Worm (Caenorhabditis elegans) whole organism, late embryonic: ENCODE measurements around the gene F52G3.5.

ENCODE experiments used
- C38D4.7 ChIP-seq: fragments of 200-800 bp; sonication (Bioruptor generic); optimal IDR thresholded peaks from 2 replicates; lab custom pipeline; 2018; ENCODE audit warnings: mild to moderate bottlenecking, missing genetic modification characterization, moderate library complexity, missing compliant biosample characterization
- F13H6.1 ChIP-seq: sonication (generic microtip); optimal IDR thresholded peaks from 2 replicates; lab custom pipeline; 2016; ENCODE audit warnings: missing genetic modification characterization, missing compliant biosample characterization
- T23F11.4 ChIP-seq: fragments of 200-800 bp; sonication (Bioruptor generic); optimal IDR thresholded peaks from 2 replicates; lab custom pipeline; 2018; ENCODE audit warnings: mild to moderate bottlenecking, missing genetic modification characterization, missing compliant biosample characterization
- Y22D7AL.16 ChIP-seq: sonication (generic microtip); optimal IDR thresholded peaks from 2 replicates; lab custom pipeline; 2016; ENCODE audit warnings: missing genetic modification characterization, missing compliant biosample characterization
- ama-1 ChIP-seq: fragments of 150-350 bp; optimal IDR thresholded peaks from 2 replicates; lab custom pipeline; 2014
- ceh-14 ChIP-seq: sonication (generic microtip); optimal IDR thresholded peaks from 2 replicates; lab custom pipeline; 2016; ENCODE audit warnings: missing genotype, missing genetic modification characterization, missing compliant biosample characterization
- ceh-18 ChIP-seq: sonication (generic microtip); optimal IDR thresholded peaks from 2 replicates; lab custom pipeline; 2016; ENCODE audit warnings: missing genetic modification characterization, missing compliant biosample characterization
- ceh-22 ChIP-seq: sonication (generic microtip); optimal IDR thresholded peaks from 2 replicates; lab custom pipeline; 2017; ENCODE audit warnings: missing biosample characterization, missing genetic modification characterization
- ceh-30 ChIP-seq: fragments of 150-350 bp; optimal IDR thresholded peaks from 2 replicates; lab custom pipeline; 2014; ENCODE audit warnings: missing biosample characterization, missing genetic modification characterization
- ceh-31 ChIP-seq: sonication (generic microtip); optimal IDR thresholded peaks from 2 replicates; lab custom pipeline; 2016; ENCODE audit warnings: missing genetic modification characterization, missing compliant biosample characterization
- ceh-6 ChIP-seq: fragments of 200-800 bp; sonication (Bioruptor generic); optimal IDR thresholded peaks from 2 replicates; lab custom pipeline; 2018; ENCODE audit warnings: mild to moderate bottlenecking, missing genetic modification characterization, missing compliant biosample characterization
- ceh-9 ChIP-seq: sonication (generic microtip); optimal IDR thresholded peaks from 2 replicates; lab custom pipeline; 2016; ENCODE audit warnings: mild to moderate bottlenecking, missing genetic modification characterization, inconsistent platforms, missing compliant biosample characterization
- che-1 ChIP-seq: sonication (generic microtip); optimal IDR thresholded peaks from 2 replicates; lab custom pipeline; 2016; ENCODE audit warnings: mild to moderate bottlenecking, missing genetic modification characterization, missing compliant biosample characterization
- elt-2 ChIP-seq: sonication (generic microtip); optimal IDR thresholded peaks from 2 replicates; lab custom pipeline; 2016; ENCODE audit warnings: missing genetic modification reagents, missing genetic modification characterization, missing compliant biosample characterization
- elt-4 ChIP-seq: sonication (generic microtip); optimal IDR thresholded peaks from 2 replicates; lab custom pipeline; 2016; ENCODE audit warnings: missing genetic modification characterization, missing compliant biosample characterization
- eyg-1 ChIP-seq: sonication (generic microtip); optimal IDR thresholded peaks from 2 replicates; lab custom pipeline; 2016; ENCODE audit warnings: missing genotype, missing genetic modification characterization, missing compliant biosample characterization
- fkh-10 ChIP-seq: fragments of 150-350 bp; optimal IDR thresholded peaks from 2 replicates; lab custom pipeline; 2014; ENCODE audit warnings: missing biosample characterization, missing genetic modification reagents, missing genetic modification characterization
- gmeb-2 ChIP-seq: sonication (generic microtip); optimal IDR thresholded peaks from 2 replicates; lab custom pipeline; 2016; ENCODE audit warnings: missing genetic modification characterization, inconsistent platforms, missing compliant biosample characterization
- hlh-15 ChIP-seq: sonication (generic microtip); optimal IDR thresholded peaks from 2 replicates; lab custom pipeline; 2016; ENCODE audit warnings: missing genetic modification characterization, missing compliant biosample characterization
- hlh-30 ChIP-seq: sonication (generic microtip); optimal IDR thresholded peaks from 2 replicates; lab custom pipeline; 2017; ENCODE audit warnings: antibody characterized with exemption, missing genetic modification characterization, missing compliant biosample characterization; ENCODE audit not compliant: insufficient read depth
- lim-6 ChIP-seq: sonication (generic microtip); optimal IDR thresholded peaks from 2 replicates; lab custom pipeline; 2016; ENCODE audit warnings: missing genetic modification characterization, missing compliant biosample characterization
- lin-11 ChIP-seq: fragments of 200-800 bp; sonication (Bioruptor generic); optimal IDR thresholded peaks from 2 replicates; lab custom pipeline; 2018; ENCODE audit warnings: mild to moderate bottlenecking, missing genetic modification characterization, missing compliant biosample characterization
- madf-2 ChIP-seq: sonication (generic microtip); optimal IDR thresholded peaks from 2 replicates; lab custom pipeline; 2017; ENCODE audit warnings: missing genetic modification characterization, missing compliant biosample characterization
- mec-3 ChIP-seq: sonication (generic microtip); optimal IDR thresholded peaks from 2 replicates; lab custom pipeline; 2016; ENCODE audit warnings: borderline replicate concordance, missing genetic modification characterization, missing compliant biosample characterization
- nfya-1 ChIP-seq: sonication (generic microtip); optimal IDR thresholded peaks from 2 replicates; lab custom pipeline; 2017; ENCODE audit warnings: missing genetic modification characterization, mild to moderate bottlenecking, missing compliant biosample characterization, antibody characterized with exemption, moderate library complexity
- nhr-232 ChIP-seq: sonication (generic microtip); optimal IDR thresholded peaks from 2 replicates; lab custom pipeline; 2016; ENCODE audit warnings: missing genetic modification characterization, missing compliant biosample characterization
- odd-2 ChIP-seq: sonication (generic microtip); optimal IDR thresholded peaks from 2 replicates; lab custom pipeline; 2017; ENCODE audit warnings: antibody characterized with exemption, mild to moderate bottlenecking, missing genetic modification characterization, missing compliant biosample characterization
- pax-1 ChIP-seq: fragments of 150-350 bp; optimal IDR thresholded peaks from 2 replicates; lab custom pipeline; 2014; ENCODE audit warnings: missing biosample characterization, missing genetic modification characterization
- pha-2 ChIP-seq: sonication (generic microtip); optimal IDR thresholded peaks from 2 replicates; lab custom pipeline; 2017; ENCODE audit warnings: mild to moderate bottlenecking, missing genetic modification characterization, missing compliant biosample characterization
- pqm-1 ChIP-seq: sonication (generic microtip); optimal IDR thresholded peaks from 2 replicates; lab custom pipeline; 2016; ENCODE audit warnings: missing genetic modification characterization, missing compliant biosample characterization
- pros-1 ChIP-seq: fragments of 150-350 bp; optimal IDR thresholded peaks from 2 replicates; lab custom pipeline; 2014; ENCODE audit warnings: missing biosample characterization, missing genetic modification reagents, missing genetic modification characterization
- ref-2 ChIP-seq: sonication (generic microtip); optimal IDR thresholded peaks from 2 replicates; lab custom pipeline; 2016; ENCODE audit warnings: missing genetic modification characterization, missing compliant biosample characterization
- sox-2 ChIP-seq: fragments of 200-800 bp; sonication (Bioruptor generic); IDR thresholded peaks from 2 replicates; pipeline ENCODE4 v1.3.6; 2022; ENCODE audit warnings: missing genetic modification reagents, missing genetic modification characterization, missing compliant biosample characterization
- sox-4 ChIP-seq: sonication (generic microtip); optimal IDR thresholded peaks from 2 replicates; lab custom pipeline; 2017; ENCODE audit warnings: mild to moderate bottlenecking, missing genetic modification characterization, inconsistent platforms, missing compliant biosample characterization
- tbx-2 ChIP-seq: sonication (generic microtip); optimal IDR thresholded peaks from 2 replicates; lab custom pipeline; 2016; ENCODE audit warnings: missing genetic modification characterization, missing compliant biosample characterization
- tbx-7 ChIP-seq: sonication (generic microtip); optimal IDR thresholded peaks from 2 replicates; lab custom pipeline; 2016; ENCODE audit warnings: missing genotype, missing genetic modification characterization, missing compliant biosample characterization
- ttx-3 ChIP-seq: sonication (generic microtip); optimal IDR thresholded peaks from 2 replicates; lab custom pipeline; 2016; ENCODE audit warnings: missing genetic modification reagents, missing genetic modification characterization, missing compliant biosample characterization
- unc-3 ChIP-seq, 2 experiments: fragments of 200-800 bp in 1 of 2; sonication (Bioruptor generic) in 1 of 2; sonication (generic microtip) in 1 of 2; conservative IDR thresholded peaks in 1 of 2; optimal IDR thresholded peaks in 1 of 2; 2 replicates each; pipeline versions ENCODE4 v1.3.6 to Lab custom; 2016 to 2022; ENCODE audit warnings: missing compliant biosample characterization in 2 of 2, missing genetic modification characterization in 2 of 2, missing genetic modification reagents in 1 of 2
- unc-42 ChIP-seq: sonication (generic microtip); optimal IDR thresholded peaks from 2 replicates; lab custom pipeline; 2016; ENCODE audit warnings: missing genotype, missing genetic modification characterization, missing compliant biosample characterization
- unc-55 ChIP-seq: sonication (generic microtip); optimal IDR thresholded peaks from 2 replicates; lab custom pipeline; 2017; ENCODE audit warnings: missing biosample characterization, missing genetic modification reagents, missing genetic modification characterization
- unc-86 ChIP-seq: sonication (generic microtip); optimal IDR thresholded peaks from 2 replicates; lab custom pipeline; 2016; ENCODE audit warnings: missing genetic modification characterization, missing compliant biosample characterization
- zip-5 ChIP-seq: sonication (generic microtip); optimal IDR thresholded peaks from 2 replicates; lab custom pipeline; 2016; ENCODE audit warnings: missing genetic modification characterization, missing compliant biosample characterization
- ztf-16 ChIP-seq: sonication (generic microtip); optimal IDR thresholded peaks from 2 replicates; lab custom pipeline; 2017; ENCODE audit warnings: missing genetic modification characterization, missing compliant biosample characterization

Gene F52G3.5

DNA sequence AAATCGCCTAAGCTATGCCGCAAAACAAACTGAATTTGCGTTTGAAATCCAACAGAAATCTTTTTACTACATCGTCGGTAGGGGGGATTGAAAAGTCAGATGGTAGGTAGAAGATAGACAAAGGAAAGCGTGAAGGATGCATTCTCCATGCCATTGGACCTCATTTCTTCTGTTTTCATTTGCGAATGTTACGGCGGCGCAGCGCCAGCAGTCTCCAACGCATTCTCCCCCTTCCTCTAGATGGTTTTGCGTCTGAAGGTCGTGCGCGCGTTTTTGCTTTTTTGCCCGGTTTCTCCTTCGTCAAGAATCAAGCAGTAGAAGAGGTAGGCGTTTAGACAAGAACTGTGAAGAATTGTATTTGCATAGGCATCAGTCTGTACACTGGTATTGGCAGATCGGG, 17.6 kb upstream of the F52G3.5 start:
- TF ChIP-seq Y22D7AL.16 (tag; lab: Kevin White, UChicago) = no peak
- no peak for TF ChIP-seq sox-4 (tag; lab: Kevin White, UChicago)
- TF ChIP-seq madf-2 (tag; lab: Kevin White, UChicago) = no peak
- TF ChIP-seq ceh-9 = no peak
- TF ChIP-seq tbx-2 (tag; lab: Kevin White, UChicago) = no peak
- no peak for TF ChIP-seq ama-1 (lab: Kevin White, UChicago)
- TF ChIP-seq pros-1 (tag; lab: Kevin White, UChicago) = no peak
- TF ChIP-seq elt-2 (tag; lab: Kevin White, UChicago) = no peak
- TF ChIP-seq sox-2 = no peak
- no peak for TF ChIP-seq pha-2 (tag; lab: Kevin White, UChicago)
- no peak for TF ChIP-seq unc-55
- TF ChIP-seq unc-42 (tag; lab: Kevin White, UChicago) = no peak
- TF ChIP-seq nhr-232 = no peak
- TF ChIP-seq C38D4.7 = no peak
- no peak for TF ChIP-seq unc-3 (GFP tag; conservative IDR thresholded peaks at IDR 0.05; lab: Robert Waterston, UW)
- no peak for TF ChIP-seq unc-3 (tag; optimal IDR thresholded peaks at IDR 0.05; lab: Kevin White, UChicago)
- no peak for TF ChIP-seq unc-86 (tag; lab: Kevin White, UChicago)
- no peak for TF ChIP-seq nfya-1 (tag; lab: Kevin White, UChicago)

DNA sequence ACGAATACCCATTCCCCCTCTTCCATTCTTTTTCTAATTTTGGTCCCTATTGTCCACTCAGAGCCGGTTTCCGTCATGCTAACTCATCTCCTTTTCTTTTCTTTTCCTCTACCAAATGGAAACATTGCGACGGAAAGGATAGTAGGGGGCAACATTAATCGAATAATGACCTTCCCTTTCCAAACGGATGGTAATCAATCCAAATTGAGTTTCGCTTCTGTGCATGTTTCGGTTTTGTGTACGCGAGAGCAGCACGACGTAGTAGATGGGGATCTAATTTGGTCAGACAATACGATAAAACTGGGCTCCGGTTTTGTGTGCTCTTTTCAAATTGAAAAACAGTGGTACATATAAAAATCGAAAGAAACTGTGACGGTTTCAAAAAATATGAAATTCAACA, 15.5 kb upstream of the F52G3.5 start:
- TF ChIP-seq hlh-15 (tag; lab: Kevin White, UChicago) = no peak
- TF ChIP-seq pqm-1 (tag; lab: Kevin White, UChicago) = no peak
- no peak for TF ChIP-seq unc-86 (tag; lab: Kevin White, UChicago)
- TF ChIP-seq nfya-1 (tag; lab: Kevin White, UChicago) = peak; percentile 10
- TF ChIP-seq pax-1 = no peak
- TF ChIP-seq ceh-6 = no peak
- peak; percentile 80 for TF ChIP-seq ceh-31 (tag; lab: Kevin White, UChicago)
- no peak for TF ChIP-seq ceh-18 (tag; lab: Kevin White, UChicago)
- TF ChIP-seq ceh-22 = no peak
- no peak for TF ChIP-seq F13H6.1 (tag; lab: Kevin White, UChicago)
- TF ChIP-seq T23F11.4 (GFP tag; lab: Kevin White, UChicago) = no peak
- no peak for TF ChIP-seq tbx-7 (tag; lab: Kevin White, UChicago)
- no peak for TF ChIP-seq ztf-16
- TF ChIP-seq ama-1 (lab: Kevin White, UChicago) = no peak
- no peak for TF ChIP-seq sox-2
- TF ChIP-seq lin-11 (tag; lab: Kevin White, UChicago) = no peak
- no peak for TF ChIP-seq lim-6 (tag; lab: Kevin White, UChicago)
- no peak for TF ChIP-seq ceh-30
- TF ChIP-seq unc-42 (tag; lab: Kevin White, UChicago) = peak; percentile 100
- TF ChIP-seq ceh-14 (tag; lab: Kevin White, UChicago) = peak; percentile 18
- no peak for TF ChIP-seq ttx-3 (tag; lab: Kevin White, UChicago)
- TF ChIP-seq che-1 (tag; lab: Kevin White, UChicago) = no peak
- no peak for TF ChIP-seq elt-4 (tag; lab: Kevin White, UChicago)

DNA sequence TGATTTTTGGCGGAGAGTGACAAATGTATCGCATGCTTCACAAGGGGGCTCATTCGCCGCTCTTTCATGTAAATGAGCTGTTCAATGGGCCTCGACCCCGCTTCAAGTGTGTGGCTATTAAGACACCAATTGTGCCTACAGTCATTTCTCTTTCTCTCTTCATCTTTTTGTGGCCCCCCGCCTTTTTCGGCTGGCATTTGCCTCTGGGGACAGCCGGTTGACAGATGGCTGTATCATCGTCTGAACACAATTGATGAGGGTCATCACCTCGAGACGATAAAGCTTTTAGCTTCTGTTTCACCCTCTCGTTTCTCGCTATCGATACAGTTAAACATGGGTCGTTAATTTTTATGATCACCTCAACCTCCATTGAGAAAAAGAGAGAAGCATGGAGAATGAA, 12.4 kb upstream of the F52G3.5 start:
- TF ChIP-seq pros-1 (tag; lab: Kevin White, UChicago) = no peak
- TF ChIP-seq fkh-10 (GFP tag; lab: Kevin White, UChicago) = no peak
- TF ChIP-seq odd-2 (tag; lab: Kevin White, UChicago) = no peak
- TF ChIP-seq ceh-30 = no peak
- TF ChIP-seq ama-1 (lab: Kevin White, UChicago) = no peak
- no peak for TF ChIP-seq unc-3 (GFP tag; conservative IDR thresholded peaks at IDR 0.05; lab: Robert Waterston, UW)
- TF ChIP-seq unc-3 (tag; optimal IDR thresholded peaks at IDR 0.05; lab: Kevin White, UChicago) = peak; percentile 18
- TF ChIP-seq lim-6 (tag; lab: Kevin White, UChicago) = no peak

DNA sequence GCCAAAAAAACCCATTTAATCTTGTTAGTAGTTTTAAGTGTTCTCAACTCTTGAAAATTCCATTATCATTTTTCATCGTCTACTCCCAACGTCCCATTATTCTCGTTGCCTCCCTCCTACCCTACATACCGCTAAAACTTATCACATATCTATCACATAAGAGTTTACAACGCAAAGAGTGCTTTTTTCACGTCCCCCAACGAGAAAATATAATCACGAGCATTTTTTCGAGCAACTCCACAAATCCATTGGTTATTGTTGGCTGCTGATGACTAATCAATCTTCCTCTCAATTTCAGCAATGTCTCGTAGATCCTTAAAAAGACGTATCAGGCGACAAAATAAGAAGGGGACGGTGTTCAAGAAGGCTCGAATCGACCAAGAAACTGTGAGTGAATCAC, 2.4 kb upstream of the F52G3.5 start, which contains the start of gene mbl-1:
mbl-1 (plus strand) TSS at position 301 of the 400 bp plus-strand sequence.
- no peak for TF ChIP-seq C38D4.7
- TF ChIP-seq eyg-1 (tag; lab: Kevin White, UChicago) = no peak
- no peak for TF ChIP-seq ama-1 (lab: Kevin White, UChicago)
- TF ChIP-seq sox-2 = no peak
- TF ChIP-seq nhr-232 = no peak
- no peak for TF ChIP-seq mec-3
- TF ChIP-seq gmeb-2 (tag; lab: Kevin White, UChicago) = no peak
- no peak for TF ChIP-seq odd-2 (tag; lab: Kevin White, UChicago)
- TF ChIP-seq ref-2 (tag; lab: Kevin White, UChicago) = no peak
- no peak for TF ChIP-seq pha-2 (tag; lab: Kevin White, UChicago)
- no peak for TF ChIP-seq T23F11.4 (GFP tag; lab: Kevin White, UChicago)
- TF ChIP-seq hlh-30 (tag; lab: Kevin White, UChicago) = no peak
- TF ChIP-seq zip-5 (tag; lab: Kevin White, UChicago) = no peak
- no peak for TF ChIP-seq unc-3 (GFP tag; conservative IDR thresholded peaks at IDR 0.05; lab: Robert Waterston, UW)
- no peak for TF ChIP-seq unc-3 (tag; optimal IDR thresholded peaks at IDR 0.05; lab: Kevin White, UChicago)
- TF ChIP-seq, all 69 proteins: peak for 0
